Worm (Caenorhabditis elegans) whole organism, young adult: ENCODE measurements around the gene ttr-17.

ENCODE experiments used
- K12H6.12 ChIP-seq: fragments of 200-800 bp; sonication (Bioruptor generic); optimal IDR thresholded peaks from 2 replicates; lab custom pipeline; 2018; ENCODE audit warnings: mild to moderate bottlenecking, missing genetic modification characterization, missing compliant biosample characterization
- Y53G8AR.9 ChIP-seq: fragments of 200-800 bp; sonication (Bioruptor generic); conservative IDR thresholded peaks from 2 replicates; pipeline ENCODE4 v1.3.6; 2022; ENCODE audit warnings: missing genetic modification reagents, missing genetic modification characterization, missing compliant biosample characterization
- madf-10 ChIP-seq: sonication (generic microtip); optimal IDR thresholded peaks from 2 replicates; lab custom pipeline; 2016; ENCODE audit warnings: mild to moderate bottlenecking, missing genetic modification characterization, missing compliant biosample characterization
- madf-3 ChIP-seq: fragments of 200-800 bp; sonication (Bioruptor generic); IDR thresholded peaks from 2 replicates; pipeline ENCODE4 v1.3.6; 2022; ENCODE audit warnings: missing genetic modification reagents, missing genetic modification characterization, missing compliant biosample characterization
- ztf-28 ChIP-seq: fragments of 200-800 bp; sonication (Bioruptor generic); IDR thresholded peaks from 2 replicates; pipeline ENCODE4 v1.3.6; 2022; ENCODE audit warnings: missing genetic modification reagents, missing genetic modification characterization, missing compliant biosample characterization

ce11 chrIV:11038218-11038617, 28.6 kb downstream of the ttr-17 start:
- no peak for TF ChIP-seq madf-10 (tag; lab: Kevin White, UChicago)
- no peak for TF ChIP-seq madf-3 (GFP tag; lab: Robert Waterston, UW)
- no peak for TF ChIP-seq ztf-28 (GFP tag; lab: Robert Waterston, UW)
- TF ChIP-seq K12H6.12 (tag; lab: Kevin White, UChicago) = no peak
- no peak for TF ChIP-seq Y53G8AR.9 (GFP tag; lab: Robert Waterston, UW)
